Fruit fly (Drosophila melanogaster): ENCODE measurements around the gene kel.

Gene kel

DNA sequence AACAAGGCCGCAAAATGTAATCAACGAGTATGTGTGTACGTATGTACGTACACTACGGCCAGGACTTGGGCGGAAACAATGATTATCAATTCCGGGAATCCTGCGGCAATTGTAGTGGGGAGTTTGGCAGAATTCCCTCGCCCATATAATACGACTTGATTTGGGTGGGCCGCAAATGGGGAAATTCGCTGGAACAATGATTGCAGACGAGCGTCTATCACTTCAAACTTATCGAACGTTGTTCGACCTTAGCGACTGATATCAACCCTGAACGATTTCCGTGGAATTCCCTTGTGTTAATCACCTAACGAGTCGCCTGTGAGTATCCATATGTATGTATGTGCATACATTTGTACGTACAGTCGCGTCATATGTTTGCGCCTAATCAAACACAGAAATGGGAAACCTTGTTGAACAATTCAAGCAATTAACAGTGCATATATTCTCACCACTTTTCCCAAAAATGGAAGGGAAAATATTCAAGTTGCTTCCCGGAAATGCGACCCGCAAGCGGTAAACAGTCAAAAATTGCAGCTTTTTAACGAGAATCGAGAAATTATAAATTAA is 6.5 kb upstream of the kel start:
- TF ChIP-seq h (GFP tag; optimal IDR thresholded peaks at IDR 0.05) (peak; percentile 22), brk (GFP tag; optimal IDR thresholded peaks at IDR 0.05) (no peak), Hr83 (GFP tag; optimal IDR thresholded peaks at IDR 0.05; ENCODE audit: poor library complexity, severe bottlenecking) (peak; percentile 28), br (GFP tag; optimal IDR thresholded peaks at IDR 0.05) (no peak), Dfd (GFP tag; optimal IDR thresholded peaks at IDR 0.05) (no peak), Rel (GFP tag; optimal IDR thresholded peaks at IDR 0.05) (no peak), Rel (tag; optimal IDR thresholded peaks at IDR 0.05) (peak; percentile 76)

DNA sequence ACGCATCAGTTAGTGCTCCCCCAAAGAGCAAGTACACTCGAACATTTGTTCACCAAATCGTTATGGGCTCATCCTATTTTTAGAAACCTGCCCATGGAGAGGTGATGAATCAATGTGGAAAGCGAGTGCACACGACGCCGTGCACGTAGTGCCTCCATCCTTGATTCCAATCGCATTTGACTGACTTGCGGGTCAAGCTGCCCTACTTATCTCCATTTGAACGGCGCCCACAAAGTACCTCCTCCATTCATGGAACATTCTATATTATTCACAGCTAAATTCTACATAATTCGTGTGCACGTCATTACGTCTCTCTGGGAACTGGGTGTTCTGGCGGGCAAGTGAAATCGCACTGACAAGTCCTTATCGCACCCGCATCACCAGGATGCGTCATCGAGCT is 5.3 kb upstream of the kel start:
- TF ChIP-seq dsf (GFP tag; optimal IDR thresholded peaks at IDR 0.05; ENCODE audit: borderline replicate concordance) (no peak), dmrt93B (GFP tag; optimal IDR thresholded peaks at IDR 0.05) (no peak), Jra (GFP tag; optimal IDR thresholded peaks at IDR 0.05) (no peak), brk (GFP tag; optimal IDR thresholded peaks at IDR 0.05) (no peak), Dif (GFP tag; optimal IDR thresholded peaks at IDR 0.05; ENCODE audit: partially characterized antibody) (no peak), ey (GFP tag; optimal IDR thresholded peaks at IDR 0.05) (no peak), foxo (GFP tag; optimal IDR thresholded peaks at IDR 0.05) (no peak), dl (GFP tag; optimal IDR thresholded peaks at IDR 0.05; ENCODE audit: insufficient read depth in 1 of 2, partially characterized antibody in 2 of 2) (no peak), Mio (GFP tag; optimal IDR thresholded peaks at IDR 0.05) (no peak)

DNA sequence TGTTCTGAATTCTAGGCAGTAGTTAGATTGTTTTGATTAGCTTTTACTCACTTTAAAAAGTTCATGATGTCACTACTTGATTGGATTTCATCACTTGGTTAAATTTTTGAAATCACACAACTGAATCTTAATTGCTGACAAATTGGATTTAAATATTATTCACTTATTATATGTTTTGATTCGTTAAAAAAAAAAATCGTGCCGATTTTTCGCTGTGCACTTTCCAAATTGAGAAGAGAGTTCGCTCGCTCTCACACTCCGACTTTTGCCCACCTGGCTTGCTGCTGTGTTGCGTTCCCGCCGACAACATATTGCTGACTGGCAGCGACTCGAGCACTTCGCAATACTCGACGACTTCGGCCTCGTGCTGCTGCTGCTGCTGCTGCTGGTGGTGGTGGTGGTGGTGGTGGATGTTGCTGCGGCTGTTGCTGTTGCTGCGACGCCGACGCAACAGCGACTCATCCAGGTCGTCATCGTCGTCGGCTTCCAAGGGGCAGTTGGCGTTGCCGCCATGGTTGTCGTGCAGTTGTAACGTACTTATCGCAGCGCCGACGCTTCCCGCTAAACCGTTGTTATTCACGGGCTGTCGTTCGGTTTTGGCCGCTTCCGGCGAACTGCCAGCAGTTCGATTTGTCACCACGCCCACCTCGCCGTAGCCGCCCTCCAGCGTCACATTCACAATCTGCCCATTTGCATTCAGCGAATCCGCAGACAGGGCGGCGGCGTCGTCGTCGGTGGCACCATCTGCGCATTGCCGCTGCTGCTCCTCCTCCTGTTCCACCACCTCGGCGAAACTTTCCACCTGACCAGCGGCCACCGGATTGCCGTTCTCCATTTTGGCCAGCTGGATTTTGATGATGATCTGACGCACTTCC is 3.8 kb upstream of the kel start:
- TF ChIP-seq HLH106 (tag; optimal IDR thresholded peaks at IDR 0.05) (peak; percentile 63), foxo (GFP tag; optimal IDR thresholded peaks at IDR 0.05) (peak in 1 of 2 experiments; percentile 73), CG9705 (GFP tag; optimal IDR thresholded peaks at IDR 0.05) (no peak), usp (GFP tag; optimal IDR thresholded peaks at IDR 0.05) (no peak), h (GFP tag; optimal IDR thresholded peaks at IDR 0.05) (peak; percentile 78), dsf (GFP tag; optimal IDR thresholded peaks at IDR 0.05; ENCODE audit: borderline replicate concordance) (no peak), Rel (GFP tag; optimal IDR thresholded peaks at IDR 0.05) (no peak), Rel (tag; optimal IDR thresholded peaks at IDR 0.05) (peak; percentile 40), pan (optimal IDR thresholded peaks at IDR 0.05) (no peak), br (GFP tag; optimal IDR thresholded peaks at IDR 0.05) (peak; percentile 72), rgr (GFP tag; optimal IDR thresholded peaks at IDR 0.05) (peak; percentile 67), fru (GFP tag; optimal IDR thresholded peaks at IDR 0.05) (peak; percentile 70), ey (GFP tag; optimal IDR thresholded peaks at IDR 0.05) (peak; percentile 71), OdsH (GFP tag; optimal IDR thresholded peaks at IDR 0.05) (peak; percentile 66), brk (GFP tag; optimal IDR thresholded peaks at IDR 0.05) (peak; percentile 56), tai (GFP tag; optimal IDR thresholded peaks at IDR 0.05) (no peak), Vsx2 (GFP tag; optimal IDR thresholded peaks at IDR 0.05; ENCODE audit: partially characterized antibody) (no peak), Sp1 (GFP tag; optimal IDR thresholded peaks at IDR 0.05) (peak; percentile 65), Hr78 (GFP tag; optimal IDR thresholded peaks at IDR 0.05) (no peak), Jra (GFP tag; optimal IDR thresholded peaks at IDR 0.05) (no peak), sv (GFP tag; optimal IDR thresholded peaks at IDR 0.05) (peak; percentile 37), jim (GFP tag; optimal IDR thresholded peaks at IDR 0.05) (no peak), sage (GFP tag; optimal IDR thresholded peaks at IDR 0.05) (no peak), Abd-B (GFP tag; optimal IDR thresholded peaks at IDR 0.05) (no peak), Mio (GFP tag; optimal IDR thresholded peaks at IDR 0.05) (no peak), Hnf4 (GFP tag; optimal IDR thresholded peaks at IDR 0.05) (peak; percentile 72), lola (GFP tag; optimal IDR thresholded peaks at IDR 0.05) (no peak), CrebA (GFP tag; optimal IDR thresholded peaks at IDR 0.05; ENCODE audit: borderline replicate concordance) (no peak), Myc (optimal IDR thresholded peaks at IDR 0.05) (no peak), woc (GFP tag; optimal IDR thresholded peaks at IDR 0.05) (peak; percentile 26), Hr83 (GFP tag; optimal IDR thresholded peaks at IDR 0.05; ENCODE audit: poor library complexity, severe bottlenecking) (peak; percentile 73), dmrt93B (GFP tag; optimal IDR thresholded peaks at IDR 0.05) (peak; percentile 27), Dif (GFP tag; optimal IDR thresholded peaks at IDR 0.05; ENCODE audit: partially characterized antibody) (peak; percentile 61), Dfd (GFP tag; optimal IDR thresholded peaks at IDR 0.05) (peak; percentile 8), N (GFP tag; optimal IDR thresholded peaks at IDR 0.05) (no peak), dl (GFP tag; optimal IDR thresholded peaks at IDR 0.05; ENCODE audit: insufficient read depth in 1 of 2, partially characterized antibody in 2 of 2) (peak in 1 of 2 experiments; percentile 51), GATAd (GFP tag; optimal IDR thresholded peaks at IDR 0.05) (no peak), CG32264 (GFP tag; optimal IDR thresholded peaks at IDR 0.05) (no peak), psq (GFP tag; optimal IDR thresholded peaks at IDR 0.05) (peak; percentile 32)
